Fruit fly (Drosophila melanogaster): ENCODE measurements around the gene wls.

- TF ChIP-seq CG12768 (GFP tag; optimal IDR thresholded peaks at IDR 0.05) (no peak), bab1 (GFP tag; optimal IDR thresholded peaks at IDR 0.05) (no peak)
Observed at dm6 chr3L:11136349-11136748, 33.1 kb downstream of the wls start.
